Fruit fly (Drosophila melanogaster) whole organism, embryonic: Measurements from ENCODE around the gene eIF2alpha.

Experiments used
- ATbp ChIP-seq: fragments of 200-800 bp; sonication (Bioruptor generic); optimal IDR thresholded peaks from 2 replicates; lab custom pipeline; 2017; ENCODE audit warnings: missing biosample characterization, mild to moderate bottlenecking, missing genetic modification characterization, missing genetic modification reagents
- Atf3 ChIP-seq: fragments of 200-800 bp; sonication (Bioruptor generic); optimal IDR thresholded peaks from 3 replicates; lab custom pipeline; 2016; ENCODE audit warnings: missing biosample characterization, missing genetic modification characterization
- CG10321 ChIP-seq: fragments of 200-800 bp; sonication (Bioruptor generic); IDR thresholded peaks from 2 replicates; pipeline ENCODE4 v1.3.6; 2022; ENCODE audit warnings: missing biosample characterization, missing genetic modification characterization
- CG11504 ChIP-seq: fragments of 200-800 bp; sonication (Bioruptor generic); optimal IDR thresholded peaks from 3 replicates; lab custom pipeline; 2019; ENCODE audit warnings: missing biosample characterization, mild to moderate bottlenecking, missing genetic modification characterization, moderate library complexity
- CG12391 ChIP-seq: fragments of 200-800 bp; sonication (Bioruptor generic); optimal IDR thresholded peaks from 3 replicates; lab custom pipeline; 2018; ENCODE audit warnings: missing biosample characterization, mild to moderate bottlenecking, missing genetic modification characterization, moderate library complexity
- CG14014 ChIP-seq: fragments of 200-800 bp; sonication (Bioruptor generic); IDR thresholded peaks from 2 replicates; pipeline ENCODE4 v1.3.6; 2022; ENCODE audit warnings: missing biosample characterization, missing genetic modification characterization
- CG14441 ChIP-seq: fragments of 200-800 bp; sonication (Bioruptor generic); IDR thresholded peaks from 2 replicates; pipeline ENCODE4 v1.3.6; 2022; ENCODE audit warnings: missing biosample characterization, missing genetic modification characterization
- CG15011 ChIP-seq: fragments of 200-800 bp; sonication (Bioruptor generic); optimal IDR thresholded peaks from 3 replicates; lab custom pipeline; 2018; ENCODE audit warnings: missing biosample characterization, mild to moderate bottlenecking, missing genetic modification characterization
- CG33557 ChIP-seq: fragments of 200-800 bp; sonication (Bioruptor generic); optimal IDR thresholded peaks from 2 replicates; lab custom pipeline; 2019; ENCODE audit warnings: missing biosample characterization, mild to moderate bottlenecking, missing genetic modification characterization, moderate library complexity
- CG34224 ChIP-seq: fragments of 200-800 bp; sonication (Bioruptor generic); IDR thresholded peaks from 3 replicates; pipeline ENCODE4 v1.3.6; 2022; ENCODE audit warnings: missing biosample characterization, missing genetic modification characterization; ENCODE audit not compliant: partially characterized antibody
- CG4854 ChIP-seq: fragments of 200-800 bp; sonication (Bioruptor generic); optimal IDR thresholded peaks from 2 replicates; lab custom pipeline; 2016; ENCODE audit warnings: missing biosample characterization, missing genetic modification characterization, inconsistent platforms
- CG6689 ChIP-seq: fragments of 200-800 bp; sonication (Bioruptor generic); IDR thresholded peaks from 2 replicates; pipeline ENCODE4 v1.3.6; 2022; ENCODE audit warnings: missing biosample characterization, missing genetic modification characterization
- CG7839 ChIP-seq: fragments of 200-800 bp; sonication (Bioruptor generic); optimal IDR thresholded peaks from 3 replicates; lab custom pipeline; 2018; ENCODE audit warnings: missing biosample characterization, mild to moderate bottlenecking, missing genetic modification characterization, moderate library complexity
- CG7987 ChIP-seq: fragments of 200-800 bp; sonication (Bioruptor generic); optimal IDR thresholded peaks from 2 replicates; lab custom pipeline; 2018; ENCODE audit warnings: missing biosample characterization, mild to moderate bottlenecking, missing genetic modification characterization, moderate library complexity
- CoRest ChIP-seq: fragments of 200-800 bp; sonication (Bioruptor generic); optimal IDR thresholded peaks from 3 replicates; lab custom pipeline; 2018; ENCODE audit warnings: missing biosample characterization, mild to moderate bottlenecking, missing genetic modification characterization, moderate library complexity
- E2f1 ChIP-seq: fragments of 200-800 bp; sonication (Bioruptor generic); IDR thresholded peaks from 2 replicates; pipeline ENCODE4 v1.3.6; 2022; ENCODE audit warnings: missing biosample characterization, missing genetic modification characterization
- Ets65A ChIP-seq: fragments of 200-800 bp; sonication (Bioruptor generic); peaks from one replicate; lab custom pipeline; 2016; ENCODE audit warnings: missing biosample characterization, missing genetic modification characterization
- Hey ChIP-seq: fragments of 200-800 bp; sonication (Bioruptor generic); optimal IDR thresholded peaks from 3 replicates; lab custom pipeline; 2018; ENCODE audit warnings: missing biosample characterization, mild to moderate bottlenecking, missing genetic modification characterization
- Max ChIP-seq: fragments of 200-800 bp; sonication (Bioruptor generic); optimal IDR thresholded peaks from 2 replicates; lab custom pipeline; 2016; ENCODE audit warnings: missing biosample characterization, mild to moderate bottlenecking, missing genetic modification characterization
- Neu2 ChIP-seq: fragments of 200-800 bp; sonication (Bioruptor generic); optimal IDR thresholded peaks from 3 replicates; lab custom pipeline; 2016; ENCODE audit warnings: missing biosample characterization, missing genetic modification characterization, borderline replicate concordance
- Nf-YA ChIP-seq: fragments of 200-800 bp; sonication (Bioruptor generic); IDR thresholded peaks from 2 replicates; pipeline ENCODE4 v1.3.6; 2022; ENCODE audit warnings: missing biosample characterization, missing genetic modification characterization
- Opbp ChIP-seq: fragments of 200-800 bp; sonication (Bioruptor generic); IDR thresholded peaks from 3 replicates; pipeline ENCODE4 v1.3.6; 2022; ENCODE audit warnings: missing biosample characterization, missing genetic modification characterization; ENCODE audit not compliant: partially characterized antibody
- Ptx1 ChIP-seq: fragments of 200-800 bp; sonication (Bioruptor generic); IDR thresholded peaks from 2 replicates; pipeline ENCODE4 v1.3.6; 2022; ENCODE audit warnings: missing biosample characterization, missing genetic modification characterization
- Side ChIP-seq: fragments of 200-800 bp; sonication (Bioruptor generic); optimal IDR thresholded peaks from 2 replicates; lab custom pipeline; 2016; ENCODE audit warnings: missing biosample characterization, missing genetic modification characterization
- Tbp ChIP-seq: fragments of >200 bp; optimal IDR thresholded peaks from 2 replicates; lab custom pipeline; 2018; ENCODE audit warnings: missing biosample characterization, missing genetic modification characterization
- bbx ChIP-seq: fragments of 200-800 bp; sonication (Bioruptor generic); IDR thresholded peaks from 2 replicates; pipeline ENCODE4 v1.3.6; 2022; ENCODE audit warnings: missing biosample characterization, missing genetic modification characterization; ENCODE audit not compliant: partially characterized antibody
- bsh ChIP-seq, 2 experiments: fragments of 200-800 bp; sonication (Bioruptor generic); optimal IDR thresholded peaks; 2 replicates each; lab custom pipeline; 2017 to 2018; ENCODE audit warnings: mild to moderate bottlenecking in 2 of 2, missing biosample characterization in 2 of 2, missing genetic modification characterization in 2 of 2, moderate library complexity in 1 of 2
- caup ChIP-seq: fragments of 200-800 bp; sonication (Bioruptor generic); optimal IDR thresholded peaks from 3 replicates; lab custom pipeline; 2017; ENCODE audit warnings: missing biosample characterization, mild to moderate bottlenecking, missing genetic modification characterization, moderate library complexity; ENCODE audit not compliant: severe bottlenecking
- cg ChIP-seq: fragments of 200-800 bp; sonication (Bioruptor generic); optimal IDR thresholded peaks from 3 replicates; lab custom pipeline; 2019; ENCODE audit warnings: missing biosample characterization, mild to moderate bottlenecking, missing genetic modification characterization, moderate library complexity
- chm ChIP-seq: fragments of 200-800 bp; sonication (Bioruptor generic); IDR thresholded peaks from 2 replicates; pipeline ENCODE4 v1.3.6; 2022; ENCODE audit warnings: missing biosample characterization, missing genetic modification characterization
- esg ChIP-seq: fragments of 200-800 bp; sonication (Bioruptor generic); conservative IDR thresholded peaks from 2 replicates; pipeline ENCODE4 v1.3.6; 2022; ENCODE audit warnings: missing biosample characterization, missing genetic modification characterization
- hbn ChIP-seq: fragments of 200-800 bp; sonication (Bioruptor generic); IDR thresholded peaks from 2 replicates; pipeline ENCODE4 v1.3.6; 2022; ENCODE audit warnings: missing biosample characterization, missing genetic modification characterization; ENCODE audit not compliant: partially characterized antibody
- hth ChIP-seq: fragments of >200 bp; optimal IDR thresholded peaks from 2 replicates; lab custom pipeline; 2017; ENCODE audit warnings: inconsistent platforms
- klu ChIP-seq: fragments of 200-800 bp; sonication (Bioruptor generic); IDR thresholded peaks from 2 replicates; pipeline ENCODE4 v1.3.6; 2022; ENCODE audit warnings: missing biosample characterization, missing genetic modification characterization
- knrl ChIP-seq: fragments of 200-800 bp; sonication (Bioruptor generic); IDR thresholded peaks from 3 replicates; pipeline ENCODE4 v1.3.6; 2022; ENCODE audit warnings: missing biosample characterization, missing genetic modification characterization; ENCODE audit not compliant: partially characterized antibody
- mirr ChIP-seq: fragments of 200-800 bp; sonication (Bioruptor generic); optimal IDR thresholded peaks from 3 replicates; lab custom pipeline; 2018; ENCODE audit warnings: missing biosample characterization, mild to moderate bottlenecking, missing genetic modification characterization
- nerfin-1 ChIP-seq: fragments of 200-800 bp; sonication (Bioruptor generic); optimal IDR thresholded peaks from 3 replicates; lab custom pipeline; 2019; ENCODE audit warnings: missing biosample characterization, mild to moderate bottlenecking, missing genetic modification characterization, moderate library complexity
- pfk ChIP-seq: fragments of 200-800 bp; sonication (Bioruptor generic); optimal IDR thresholded peaks from 2 replicates; lab custom pipeline; 2018; ENCODE audit warnings: missing biosample characterization, mild to moderate bottlenecking, missing genetic modification characterization, moderate library complexity
- phol ChIP-seq: fragments of 200-800 bp; sonication (Bioruptor generic); optimal IDR thresholded peaks from 3 replicates; lab custom pipeline; 2018; ENCODE audit warnings: missing biosample characterization, mild to moderate bottlenecking, missing genetic modification characterization, moderate library complexity
- psq ChIP-seq: fragments of 200-800 bp; sonication (Bioruptor generic); optimal IDR thresholded peaks from 2 replicates; lab custom pipeline; 2017; ENCODE audit warnings: missing biosample characterization, missing genetic modification characterization
- ranshi ChIP-seq: fragments of 200-800 bp; sonication (Bioruptor generic); IDR thresholded peaks from 2 replicates; pipeline ENCODE4 v1.3.6; 2022; ENCODE audit warnings: missing biosample characterization, missing genetic modification characterization
- ro ChIP-seq: fragments of 200-800 bp; sonication (Bioruptor generic); IDR thresholded peaks from 2 replicates; pipeline ENCODE4 v1.3.6; 2022; ENCODE audit warnings: missing biosample characterization, missing genetic modification characterization
- row ChIP-seq: fragments of 200-800 bp; sonication (Bioruptor generic); IDR thresholded peaks from 3 replicates; pipeline ENCODE4 v1.3.6; 2022; ENCODE audit warnings: missing biosample characterization, missing genetic modification characterization
- schlank ChIP-seq: fragments of 200-800 bp; sonication (Bioruptor generic); optimal IDR thresholded peaks from 2 replicates; lab custom pipeline; 2018; ENCODE audit warnings: missing biosample characterization, mild to moderate bottlenecking, missing genetic modification characterization
- sd ChIP-seq: fragments of 200-800 bp; sonication (Bioruptor generic); optimal IDR thresholded peaks from 3 replicates; lab custom pipeline; 2018; ENCODE audit warnings: missing biosample characterization, mild to moderate bottlenecking, missing genetic modification characterization, moderate library complexity
- sens ChIP-seq: fragments of 200-800 bp; sonication (Bioruptor generic); peaks from one replicate; lab custom pipeline; 2016; ENCODE audit warnings: missing biosample characterization, missing genetic modification characterization
- so ChIP-seq: fragments of 200-800 bp; sonication (Bioruptor generic); IDR thresholded peaks from 3 replicates; pipeline ENCODE4 v1.3.6; 2022; ENCODE audit warnings: missing biosample characterization, missing genetic modification characterization
- zen ChIP-seq: fragments of 200-800 bp; sonication (Bioruptor generic); optimal IDR thresholded peaks from 3 replicates; lab custom pipeline; 2018; ENCODE audit warnings: missing biosample characterization, mild to moderate bottlenecking, missing genetic modification characterization, moderate library complexity

Gene eIF2alpha

dm6 chrX:16414451-16415368 is 32.1 kb downstream of the eIF2alpha start, which contains the start of gene Traf-like (continued):
- peak; percentile 78 for TF ChIP-seq Neu2 (GFP tag; lab: Kevin White, UChicago)
- no peak for TF ChIP-seq nerfin-1
- TF ChIP-seq CG33557 (GFP tag; lab: Kevin White, UChicago): no peak
- no peak for TF ChIP-seq zen (tag; lab: Kevin White, UChicago)
- TF ChIP-seq ro: no peak
- no peak for TF ChIP-seq CG34224 (GFP tag; lab: Robert Waterston, UW)
- TF ChIP-seq sd (tag; lab: Kevin White, UChicago): peak; percentile 96
- peak; percentile 4 for TF ChIP-seq CoRest (tag; lab: Kevin White, UChicago)
- peak; percentile 6 for TF ChIP-seq Ets65A (GFP tag; lab: Kevin White, UChicago)
- TF ChIP-seq CG12391: peak; percentile 38
- TF ChIP-seq bsh (GFP tag; optimal IDR thresholded peaks at IDR 0.05; lab: Kevin White, UChicago): peak in 1 of 2 experiments; percentile 47
- peak; percentile 42; the same call in 1 of the 2 replicates for TF ChIP-seq E2f1 (GFP tag; lab: Robert Waterston, UW)
- no peak for TF ChIP-seq knrl (GFP tag; lab: Robert Waterston, UW)
- TF ChIP-seq esg (GFP tag; lab: Robert Waterston, UW): 0 out of 2 replicates have a peak, but pooled peaks have one; percentile 19
- TF ChIP-seq CG4854 (GFP tag; lab: Kevin White, UChicago): no peak
- peak; percentile 23 for TF ChIP-seq phol (tag; lab: Kevin White, UChicago)
- peak; percentile 33; the same call in 1 of the 2 replicates for TF ChIP-seq Ptx1 (GFP tag; lab: Robert Waterston, UW)
- no peak for TF ChIP-seq hbn (GFP tag; lab: Robert Waterston, UW)
- TF ChIP-seq sens (GFP tag; lab: Kevin White, UChicago): peak; percentile 76
- no peak for TF ChIP-seq caup (GFP tag; lab: Kevin White, UChicago)
- TF ChIP-seq CG7839 (tag; lab: Kevin White, UChicago): peak; percentile 38
- no peak for TF ChIP-seq Max
- TF ChIP-seq CG7987 (GFP tag; lab: Kevin White, UChicago): no peak
- 0 out of 3 replicates have a peak, but pooled peaks have one; percentile 36 for TF ChIP-seq so (GFP tag; lab: Robert Waterston, UW)
- TF ChIP-seq ATbp (GFP tag; lab: Kevin White, UChicago): peak; percentile 10
- peak; percentile 14 for TF ChIP-seq cg
- TF ChIP-seq chm (GFP tag; lab: Robert Waterston, UW): no peak
- TF ChIP-seq schlank (tag; lab: Kevin White, UChicago): no peak
- TF ChIP-seq klu (GFP tag; lab: Robert Waterston, UW): no peak
- no peak for TF ChIP-seq Tbp (GFP tag; lab: Kevin White, UChicago)
- peak; percentile 23 for TF ChIP-seq Hey (tag; lab: Kevin White, UChicago)
- TF ChIP-seq mirr: peak; percentile 76
- TF ChIP-seq Nf-YA (GFP tag; lab: Robert Waterston, UW): no peak
- TF ChIP-seq Atf3: no peak
- TF ChIP-seq CG6689 (GFP tag; lab: Robert Waterston, UW): 0 out of 2 replicates have a peak, but pooled peaks have one; percentile 22
- TF ChIP-seq CG14014: 0 out of 2 replicates have a peak, but pooled peaks have one; percentile 10
- TF ChIP-seq CG14441 (GFP tag; lab: Robert Waterston, UW): peak; percentile 42; the same call in 1 of the 2 replicates
- no peak for TF ChIP-seq CG11504
- TF ChIP-seq Opbp: no peak
- 0 out of 2 replicates have a peak, but pooled peaks have one; percentile 34 for TF ChIP-seq ranshi
- no peak for TF ChIP-seq CG10321 (GFP tag; lab: Robert Waterston, UW)
- TF ChIP-seq row (GFP tag; lab: Robert Waterston, UW): peak; percentile 48; the same call in 2 of the 3 replicates
- no peak for TF ChIP-seq bbx (GFP tag; lab: Robert Waterston, UW)
- no peak for TF ChIP-seq pfk (GFP tag; lab: Kevin White, UChicago)
- TF ChIP-seq hth: no peak
- TF ChIP-seq psq (GFP tag; lab: Kevin White, UChicago): no peak
- TF ChIP-seq CG15011: no peak
- TF ChIP-seq Side: no peak
